Fruit fly (Drosophila melanogaster) ovary, adult (tissue): ENCODE results near the gene CG44090.

Source experiments
- CG17801 ChIP-seq: fragments of 200-800 bp; optimal IDR thresholded peaks from 2 replicates; lab custom pipeline; 2019; ENCODE audit warnings: missing biosample characterization, mild to moderate bottlenecking, missing genetic modification characterization, moderate library complexity; ENCODE audit not compliant: partially characterized antibody

Gene CG44090

dm6 chr3R:17391313-17391845 is 42.9 kb downstream of the CG44090 start, which contains the start of the genes Brf and sds22:
Gene Brf, minus strand, starts transcription at chr3R:17391337.
Gene sds22, plus strand, starts transcription at chr3R:17391594.
- peak; percentile 96 for TF ChIP-seq CG17801 (GFP tag; lab: Kevin White, UChicago)

- TF ChIP-seq CG17801 (GFP tag; lab: Kevin White, UChicago): peak; percentile 51
These were observed 47.9 kb downstream of the CG44090 start for dm6 chr3R:17386168-17386819.

dm6 chr3R:17385329-17386019 is 48.8 kb downstream of the CG44090 start:
- TF ChIP-seq CG17801 (GFP tag; lab: Kevin White, UChicago): peak; percentile 79
